Worm (Caenorhabditis elegans): ENCODE measurements around the gene F13H10.1.

- TF ChIP-seq ztf-11 (tag; optimal IDR thresholded peaks at IDR 0.05): no peak
- TF ChIP-seq nhr-77 (tag; optimal IDR thresholded peaks at IDR 0.05): no peak
Observed at ce11 chrIV:11006868-11007267, 2.5 kb downstream of the F13H10.1 start.
